Worm (Caenorhabditis elegans) whole organism, late embryonic: ENCODE results near the gene str-146.

Source experiments
- C38D4.7 ChIP-seq: fragments of 200-800 bp; sonication (Bioruptor generic); optimal IDR thresholded peaks from 2 replicates; lab custom pipeline; 2018; ENCODE audit warnings: mild to moderate bottlenecking, missing genetic modification characterization, moderate library complexity, missing compliant biosample characterization
- F13H6.1 ChIP-seq: sonication (generic microtip); optimal IDR thresholded peaks from 2 replicates; lab custom pipeline; 2016; ENCODE audit warnings: missing genetic modification characterization, missing compliant biosample characterization
- K02D7.2 ChIP-seq: sonication (generic microtip); optimal IDR thresholded peaks from 2 replicates; lab custom pipeline; 2017; ENCODE audit warnings: mild to moderate bottlenecking, missing genetic modification characterization, missing compliant biosample characterization
- Y22D7AL.16 ChIP-seq: sonication (generic microtip); optimal IDR thresholded peaks from 2 replicates; lab custom pipeline; 2016; ENCODE audit warnings: missing genetic modification characterization, missing compliant biosample characterization
- ahr-1 ChIP-seq: sonication (generic microtip); optimal IDR thresholded peaks from 2 replicates; lab custom pipeline; 2016; ENCODE audit warnings: missing genetic modification characterization, missing compliant biosample characterization
- ama-1 ChIP-seq: fragments of 150-350 bp; optimal IDR thresholded peaks from 2 replicates; lab custom pipeline; 2014
- ceh-14 ChIP-seq: sonication (generic microtip); optimal IDR thresholded peaks from 2 replicates; lab custom pipeline; 2016; ENCODE audit warnings: missing genotype, missing genetic modification characterization, missing compliant biosample characterization
- ceh-2 ChIP-seq: sonication (generic microtip); optimal IDR thresholded peaks from 2 replicates; lab custom pipeline; 2016; ENCODE audit warnings: missing genotype, missing genetic modification characterization, missing compliant biosample characterization
- ceh-30 ChIP-seq: fragments of 150-350 bp; optimal IDR thresholded peaks from 2 replicates; lab custom pipeline; 2014; ENCODE audit warnings: missing biosample characterization, missing genetic modification characterization
- ceh-31 ChIP-seq: sonication (generic microtip); optimal IDR thresholded peaks from 2 replicates; lab custom pipeline; 2016; ENCODE audit warnings: missing genetic modification characterization, missing compliant biosample characterization
- ceh-34 ChIP-seq: sonication (generic microtip); optimal IDR thresholded peaks from 2 replicates; lab custom pipeline; 2016; ENCODE audit warnings: mild to moderate bottlenecking, missing genetic modification characterization, missing compliant biosample characterization
- dmd-4 ChIP-seq: sonication (generic microtip); optimal IDR thresholded peaks from 2 replicates; lab custom pipeline; 2016; ENCODE audit warnings: borderline replicate concordance, missing genetic modification characterization, missing compliant biosample characterization
- dve-1 ChIP-seq: sonication (generic microtip); optimal IDR thresholded peaks from 2 replicates; lab custom pipeline; 2017; ENCODE audit warnings: antibody characterized with exemption, mild to moderate bottlenecking, missing genetic modification characterization, missing compliant biosample characterization
- elt-2 ChIP-seq: sonication (generic microtip); optimal IDR thresholded peaks from 2 replicates; lab custom pipeline; 2016; ENCODE audit warnings: missing genetic modification reagents, missing genetic modification characterization, missing compliant biosample characterization
- elt-4 ChIP-seq: sonication (generic microtip); optimal IDR thresholded peaks from 2 replicates; lab custom pipeline; 2016; ENCODE audit warnings: missing genetic modification characterization, missing compliant biosample characterization
- ets-4 ChIP-seq: sonication (generic microtip); optimal IDR thresholded peaks from 2 replicates; lab custom pipeline; 2016; ENCODE audit warnings: missing genetic modification characterization, missing compliant biosample characterization
- fkh-10 ChIP-seq: fragments of 150-350 bp; optimal IDR thresholded peaks from 2 replicates; lab custom pipeline; 2014; ENCODE audit warnings: missing biosample characterization, missing genetic modification reagents, missing genetic modification characterization
- gmeb-2 ChIP-seq: sonication (generic microtip); optimal IDR thresholded peaks from 2 replicates; lab custom pipeline; 2016; ENCODE audit warnings: missing genetic modification characterization, inconsistent platforms, missing compliant biosample characterization
- hlh-13 ChIP-seq: fragments of 200-800 bp; sonication (Bioruptor generic); optimal IDR thresholded peaks from 2 replicates; lab custom pipeline; 2018; ENCODE audit warnings: mild to moderate bottlenecking, missing genetic modification characterization, missing compliant biosample characterization
- hlh-6 ChIP-seq: sonication (generic microtip); optimal IDR thresholded peaks from 2 replicates; lab custom pipeline; 2016; ENCODE audit warnings: missing genotype, missing genetic modification characterization, missing compliant biosample characterization
- lim-6 ChIP-seq: sonication (generic microtip); optimal IDR thresholded peaks from 2 replicates; lab custom pipeline; 2016; ENCODE audit warnings: missing genetic modification characterization, missing compliant biosample characterization
- nhr-11 ChIP-seq: fragments of 150-350 bp; optimal IDR thresholded peaks from 2 replicates; lab custom pipeline; 2014; ENCODE audit warnings: missing biosample characterization, missing genetic modification characterization
- nhr-232 ChIP-seq: sonication (generic microtip); optimal IDR thresholded peaks from 2 replicates; lab custom pipeline; 2016; ENCODE audit warnings: missing genetic modification characterization, missing compliant biosample characterization
- odd-2 ChIP-seq: sonication (generic microtip); optimal IDR thresholded peaks from 2 replicates; lab custom pipeline; 2017; ENCODE audit warnings: antibody characterized with exemption, mild to moderate bottlenecking, missing genetic modification characterization, missing compliant biosample characterization
- pag-3 ChIP-seq: sonication (generic microtip); optimal IDR thresholded peaks from 2 replicates; lab custom pipeline; 2016; ENCODE audit warnings: missing compliant biosample characterization, missing genetic modification characterization, borderline replicate concordance
- pax-1 ChIP-seq: fragments of 150-350 bp; optimal IDR thresholded peaks from 2 replicates; lab custom pipeline; 2014; ENCODE audit warnings: missing biosample characterization, missing genetic modification characterization
- pha-4 ChIP-seq: fragments of 150-350 bp; optimal IDR thresholded peaks from 2 replicates; lab custom pipeline; 2018; ENCODE audit warnings: missing biosample characterization, missing genetic modification reagents, missing genetic modification characterization
- ref-2 ChIP-seq: sonication (generic microtip); optimal IDR thresholded peaks from 2 replicates; lab custom pipeline; 2016; ENCODE audit warnings: missing genetic modification characterization, missing compliant biosample characterization
- sdc-2 ChIP-seq: sonication (generic microtip); optimal IDR thresholded peaks from 2 replicates; lab custom pipeline; 2016; ENCODE audit warnings: missing genotype, missing genetic modification characterization, missing compliant biosample characterization
- sox-2 ChIP-seq: fragments of 200-800 bp; sonication (Bioruptor generic); IDR thresholded peaks from 2 replicates; pipeline ENCODE4 v1.3.6; 2022; ENCODE audit warnings: missing genetic modification reagents, missing genetic modification characterization, missing compliant biosample characterization
- syd-9 ChIP-seq: sonication (generic microtip); optimal IDR thresholded peaks from 2 replicates; lab custom pipeline; 2016; ENCODE audit warnings: mild to moderate bottlenecking, missing genetic modification characterization, moderate library complexity, missing compliant biosample characterization
- tbx-2 ChIP-seq: sonication (generic microtip); optimal IDR thresholded peaks from 2 replicates; lab custom pipeline; 2016; ENCODE audit warnings: missing genetic modification characterization, missing compliant biosample characterization
- tbx-7 ChIP-seq: sonication (generic microtip); optimal IDR thresholded peaks from 2 replicates; lab custom pipeline; 2016; ENCODE audit warnings: missing genotype, missing genetic modification characterization, missing compliant biosample characterization
- unc-3 ChIP-seq, 2 experiments: fragments of 200-800 bp in 1 of 2; sonication (Bioruptor generic) in 1 of 2; sonication (generic microtip) in 1 of 2; conservative IDR thresholded peaks in 1 of 2; optimal IDR thresholded peaks in 1 of 2; 2 replicates each; pipeline versions ENCODE4 v1.3.6 to Lab custom; 2016 to 2022; ENCODE audit warnings: missing compliant biosample characterization in 2 of 2, missing genetic modification characterization in 2 of 2, missing genetic modification reagents in 1 of 2
- ztf-16 ChIP-seq: sonication (generic microtip); optimal IDR thresholded peaks from 2 replicates; lab custom pipeline; 2017; ENCODE audit warnings: missing genetic modification characterization, missing compliant biosample characterization

Gene str-146

DNA sequence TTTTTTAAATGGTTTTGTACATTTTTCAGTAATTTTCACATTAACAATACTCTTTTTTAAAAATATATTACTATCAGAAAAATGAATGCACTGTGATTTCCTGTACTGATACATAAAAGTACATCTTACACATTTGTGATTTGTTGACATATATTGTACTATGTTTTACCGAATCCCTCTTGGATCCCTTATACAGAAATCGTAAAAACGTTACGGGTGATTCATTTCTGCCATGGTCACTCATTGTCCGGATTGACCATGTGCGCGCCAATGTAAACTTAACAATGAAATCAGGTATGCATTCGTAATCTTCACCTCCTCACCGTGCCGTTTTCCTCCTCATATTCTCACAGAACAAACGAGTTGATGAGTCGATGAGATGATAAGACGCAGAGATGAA lies 41.1 kb downstream of the str-146 start, which contains the start of gene ZC513.2:
TSS of gene ZC513.2 (plus strand) at position 301 of the 400 bp plus-strand sequence.
- TF ChIP-seq sdc-2 (tag; lab: Kevin White, UChicago) (no peak), ceh-30 (tag; lab: Kevin White, UChicago) (no peak), tbx-2 (tag; lab: Kevin White, UChicago) (no peak), pha-4 (tag; lab: Kevin White, UChicago) (no peak), Y22D7AL.16 (tag; lab: Kevin White, UChicago) (no peak), ets-4 (tag; lab: Kevin White, UChicago) (no peak), fkh-10 (GFP tag; lab: Kevin White, UChicago) (no peak), ceh-31 (tag; lab: Kevin White, UChicago) (no peak), C38D4.7 (no peak)

DNA sequence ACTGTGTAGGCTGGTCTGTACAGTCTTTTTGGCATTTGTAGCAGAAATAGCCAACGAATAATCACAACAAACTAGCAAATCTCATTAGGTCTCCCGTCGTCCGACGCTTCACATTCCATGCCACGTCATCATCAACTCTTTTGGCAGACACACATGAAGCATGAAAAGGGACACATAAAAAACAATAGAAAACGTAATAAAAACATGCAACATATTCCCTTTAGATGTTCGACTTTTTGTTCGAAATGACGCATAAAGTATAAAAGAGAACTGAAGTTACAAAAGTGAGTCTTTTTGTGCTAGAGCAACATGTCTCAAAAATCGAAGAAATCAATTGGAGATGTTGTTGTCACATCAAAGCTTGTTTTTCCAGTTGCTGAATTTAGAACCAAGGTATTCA lies 43.4 kb downstream of the str-146 start, which contains the start of gene sth-1:
TSS of gene sth-1 (plus strand) at position 301 of the 400 bp plus-strand sequence.
- TF ChIP-seq pha-4 (tag; lab: Kevin White, UChicago) (no peak), F13H6.1 (tag; lab: Kevin White, UChicago) (no peak), sox-2 (no peak), dve-1 (tag; lab: Kevin White, UChicago) (no peak), nhr-11 (no peak), sdc-2 (tag; lab: Kevin White, UChicago) (no peak), unc-3 (GFP tag; conservative IDR thresholded peaks at IDR 0.05; lab: Robert Waterston, UW) (no peak), unc-3 (tag; optimal IDR thresholded peaks at IDR 0.05; lab: Kevin White, UChicago) (no peak), hlh-6 (tag; lab: Kevin White, UChicago) (no peak), pax-1 (tag; lab: Kevin White, UChicago) (no peak), gmeb-2 (no peak), tbx-7 (tag; lab: Kevin White, UChicago) (no peak), elt-2 (no peak), syd-9 (tag; lab: Kevin White, UChicago) (no peak), ceh-14 (tag; lab: Kevin White, UChicago) (no peak)

DNA sequence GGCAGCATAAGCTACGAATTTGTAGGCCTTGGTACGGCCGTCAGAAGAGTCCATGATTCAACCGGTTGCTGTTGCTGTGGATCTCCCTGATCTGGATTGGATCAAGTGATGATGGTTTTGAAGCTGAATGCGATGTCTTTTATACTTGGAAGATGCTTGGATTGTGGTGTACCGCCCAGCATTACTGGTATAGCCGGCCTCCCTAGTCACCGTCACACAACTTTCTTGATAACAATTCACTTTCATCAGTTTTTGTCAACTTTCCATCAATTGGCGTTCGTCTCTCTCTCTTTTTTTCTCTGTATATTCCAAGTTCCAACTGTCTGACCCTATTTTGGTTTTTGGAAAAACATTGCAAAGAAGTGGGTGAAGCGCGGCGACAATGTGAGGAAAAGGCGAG lies 44.5 kb downstream of the str-146 start, which contains the start of gene col-43:
TSS of gene col-43 (minus strand) at position 101 of the 400 bp plus-strand sequence.
- TF ChIP-seq gmeb-2 (no peak), lim-6 (tag; lab: Kevin White, UChicago) (no peak), ceh-2 (tag; lab: Kevin White, UChicago) (no peak), elt-4 (no peak), hlh-13 (GFP tag; lab: Kevin White, UChicago) (no peak), ahr-1 (no peak), ceh-34 (tag; lab: Kevin White, UChicago) (no peak), ama-1 (no peak), syd-9 (tag; lab: Kevin White, UChicago) (no peak), nhr-232 (tag; lab: Kevin White, UChicago) (no peak)
- TF ChIP-seq, all 69 proteins: peak for 0

DNA sequence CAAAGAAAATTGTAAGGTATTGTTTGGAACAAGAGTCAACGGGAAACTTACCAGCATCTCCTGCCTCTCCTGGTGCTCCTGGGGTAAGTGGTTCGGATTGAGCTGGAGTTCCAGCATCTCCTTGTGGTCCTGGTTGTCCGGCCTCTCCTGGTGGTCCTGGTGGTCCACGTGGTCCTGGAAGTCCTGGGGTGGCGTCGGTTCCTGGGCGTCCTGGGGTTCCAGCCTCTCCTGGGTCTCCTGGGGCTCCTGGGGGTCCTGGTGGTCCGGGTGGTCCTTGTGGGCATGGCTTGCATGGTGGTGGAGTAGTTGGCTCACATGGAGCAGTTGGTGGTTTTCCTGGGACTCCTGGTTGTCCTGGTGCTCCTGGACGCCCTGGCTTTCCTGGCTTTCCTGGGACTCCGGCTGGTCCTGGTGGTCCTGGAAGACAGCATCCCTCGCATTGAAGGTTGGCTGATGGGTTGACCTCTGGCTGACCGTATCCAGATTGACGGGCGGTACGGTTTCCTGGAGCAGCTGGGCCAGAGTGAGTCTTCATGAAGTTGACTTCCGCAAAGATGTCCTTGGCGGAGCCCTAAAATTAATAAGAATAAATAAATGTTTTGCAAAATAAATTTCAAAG lies 45.1 kb downstream of the str-146 start:
- TF ChIP-seq elt-4 = peak; percentile 74
- no peak for TF ChIP-seq K02D7.2 (tag; lab: Kevin White, UChicago)
- TF ChIP-seq dmd-4 (tag; lab: Kevin White, UChicago) = peak; percentile 14

DNA sequence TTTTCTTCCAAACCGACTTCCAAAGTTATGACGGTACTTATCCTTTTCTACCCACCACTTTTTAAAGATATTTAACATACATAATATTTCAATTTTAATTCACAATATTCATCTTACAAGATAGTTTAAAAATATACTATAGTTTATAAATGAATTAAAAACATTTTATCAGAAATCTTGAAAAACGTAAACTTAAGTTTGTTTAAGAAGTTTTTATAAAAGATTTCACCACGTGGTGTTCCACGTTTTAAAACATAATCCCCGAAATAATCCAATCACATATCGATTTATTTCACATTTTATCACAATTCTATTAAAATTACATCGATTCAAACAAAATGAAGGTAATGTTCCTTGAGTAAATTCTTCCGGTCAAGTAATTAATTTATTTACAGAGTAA lies 48.6 kb downstream of the str-146 start, which contains the start of gene ZC513.3:
TSS of gene ZC513.3 (plus strand) at position 301 of the 400 bp plus-strand sequence.
- TF ChIP-seq hlh-6 (tag; lab: Kevin White, UChicago) = no peak
- TF ChIP-seq ref-2 (tag; lab: Kevin White, UChicago) = no peak
- no peak for TF ChIP-seq ahr-1
- TF ChIP-seq ceh-30 (tag; lab: Kevin White, UChicago) = no peak
- TF ChIP-seq gmeb-2 = no peak
- no peak for TF ChIP-seq odd-2
- no peak for TF ChIP-seq hlh-13 (GFP tag; lab: Kevin White, UChicago)
- TF ChIP-seq pha-4 (tag; lab: Kevin White, UChicago) = no peak
- no peak for TF ChIP-seq ztf-16
- TF ChIP-seq pag-3 = no peak
